Worm (Caenorhabditis elegans) whole organism, L2 larva: ENCODE results near the gene npr-2.

Experiments
- Y55F3AM.14 ChIP-seq: fragments of 200-800 bp; sonication (Bioruptor generic); optimal IDR thresholded peaks from 2 replicates; lab custom pipeline; 2018; ENCODE audit warnings: mild to moderate bottlenecking, missing genetic modification characterization, missing compliant biosample characterization
- ama-1 ChIP-seq: fragments of 150-350 bp; optimal IDR thresholded peaks from 2 replicates; lab custom pipeline; 2018; ENCODE audit warnings: inconsistent platforms
- ceh-82 ChIP-seq: fragments of 150-350 bp; optimal IDR thresholded peaks from 2 replicates; lab custom pipeline; 2014; ENCODE audit warnings: missing biosample characterization, missing genetic modification characterization
- elt-1 ChIP-seq: fragments of 150-350 bp; optimal IDR thresholded peaks from 2 replicates; lab custom pipeline; 2014; ENCODE audit warnings: missing biosample characterization, missing genetic modification characterization
- elt-3 ChIP-seq: sonication (generic microtip); optimal IDR thresholded peaks from 2 replicates; lab custom pipeline; 2017; ENCODE audit warnings: missing biosample characterization, missing genetic modification characterization
- mdl-1 ChIP-seq, 2 experiments: fragments of 150-350 bp in 1 of 2; sonication (generic microtip) in 1 of 2; optimal IDR thresholded peaks; 2 replicates each; lab custom pipeline; 2017; ENCODE audit warnings: missing biosample characterization in 2 of 2, missing genetic modification characterization in 2 of 2
- nhr-11 ChIP-seq: fragments of 150-350 bp; optimal IDR thresholded peaks from 2 replicates; lab custom pipeline; 2014; ENCODE audit warnings: missing biosample characterization, missing genetic modification characterization
- nhr-25 ChIP-seq: fragments of 150-350 bp; sonication (generic microtip); optimal IDR thresholded peaks from 3 replicates; lab custom pipeline; 2014; ENCODE audit warnings: missing biosample characterization, missing genetic modification characterization
- nhr-6 ChIP-seq: fragments of 150-350 bp; optimal IDR thresholded peaks from 2 replicates; lab custom pipeline; 2014; ENCODE audit warnings: missing biosample characterization, missing genetic modification characterization

- TF ChIP-seq nhr-11 (tag; lab: Kevin White, UChicago): no peak
- no peak for TF ChIP-seq Y55F3AM.14 (GFP tag; lab: Kevin White, UChicago)
- TF ChIP-seq nhr-6 (tag; lab: Kevin White, UChicago): no peak
- TF ChIP-seq nhr-25 (tag; lab: Kevin White, UChicago): no peak
- no peak for TF ChIP-seq mdl-1 (tag; optimal IDR thresholded peaks at IDR 0.05; lab: Kevin White, UChicago)
- no peak for TF ChIP-seq ceh-82 (tag; lab: Kevin White, UChicago)
- no peak for TF ChIP-seq ama-1
- no peak for TF ChIP-seq elt-3 (tag; lab: Kevin White, UChicago)
- peak; percentile 85 for TF ChIP-seq elt-1 (tag; lab: Kevin White, UChicago)
Measured at ce11 chrIV:9617358-9617757, 37.4 kb upstream of the npr-2 start.
